Worm (Caenorhabditis elegans): Measurements from ENCODE around the gene F54C9.9.

The F54C9.9 gene

ce11 chrII:8566039-8566438 lies 11.8 kb upstream of the F54C9.9 start, which contains the start of gene stc-1 (continued):
- TF ChIP-seq egl-18 (GFP tag; IDR thresholded peaks at IDR 0.05), result no peak
- TF ChIP-seq madf-6 (GFP tag; IDR thresholded peaks at IDR 0.05), result no peak
- no peak for TF ChIP-seq lsy-27 (tag; optimal IDR thresholded peaks at IDR 0.05; ENCODE audit: borderline replicate concordance, insufficient read depth)

DNA sequence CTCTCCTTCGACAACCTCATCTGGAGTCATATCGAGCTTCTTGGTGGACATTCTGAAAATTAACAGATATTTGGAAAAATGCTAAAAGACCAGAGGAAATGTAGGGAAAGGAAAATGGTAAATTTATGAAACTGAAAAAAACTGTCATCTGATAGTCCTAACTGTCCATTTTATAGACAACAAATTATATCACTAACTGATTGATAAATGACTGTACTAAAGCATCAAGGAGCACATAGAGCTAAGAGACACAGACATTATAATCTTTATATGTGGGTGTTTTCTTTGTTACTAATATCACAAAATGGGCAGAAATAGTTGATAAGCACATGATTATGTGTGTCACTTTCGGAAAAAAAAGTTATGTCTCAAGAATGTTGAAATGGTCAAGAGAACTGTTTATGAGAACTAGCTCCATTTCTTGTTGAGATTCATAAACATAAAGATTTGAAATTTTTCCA lies 11.0 kb upstream of the F54C9.9 start, which contains the start of gene F54C9.3:
TSS of gene F54C9.3 (minus strand) at position 51 of the 461 bp plus-strand sequence.
- TF ChIP-seq sea-2 (GFP tag; IDR thresholded peaks at IDR 0.05) (no peak), madf-10 (tag; optimal IDR thresholded peaks at IDR 0.05) (peak; percentile 12), mcd-1 (GFP tag; IDR thresholded peaks at IDR 0.05) (0 out of 2 replicates have a peak, but pooled peaks have one; percentile 19), dox-1 (GFP tag; IDR thresholded peaks at IDR 0.05) (0 out of 2 replicates have a peak, but pooled peaks have one; percentile 32), B0261.1 (tag; optimal IDR thresholded peaks at IDR 0.05) (no peak), lin-35 (GFP tag; optimal IDR thresholded peaks at IDR 0.05) (no peak), ztf-28 (GFP tag; IDR thresholded peaks at IDR 0.05) (no peak), ztf-3 (GFP tag; optimal IDR thresholded peaks at IDR 0.05) (no peak), attf-5 (GFP tag; optimal IDR thresholded peaks at IDR 0.05) (peak; percentile 57), rpc-1 (optimal IDR thresholded peaks at IDR 0.05) (no peak), rpc-1 (tag; optimal IDR thresholded peaks at IDR 0.05) (no peak), rec-8 (tag; optimal IDR thresholded peaks at IDR 0.05) (no peak), chd-7 (tag; optimal IDR thresholded peaks at IDR 0.05) (no peak), egl-18 (GFP tag; IDR thresholded peaks at IDR 0.05) (no peak), Y56A3A.18 (GFP tag; IDR thresholded peaks at IDR 0.05) (no peak), T07F8.4 (tag; optimal IDR thresholded peaks at IDR 0.05) (no peak), B0035.1 (tag; optimal IDR thresholded peaks at IDR 0.05) (no peak), dpff-1 (tag; optimal IDR thresholded peaks at IDR 0.05) (no peak), ceh-91 (GFP tag; IDR thresholded peaks at IDR 0.05) (no peak), cebp-1 (GFP tag; IDR thresholded peaks at IDR 0.05) (no peak; the same call in 1 of the 2 replicates), cebp-1 (tag; optimal IDR thresholded peaks at IDR 0.05) (peak; percentile 47), F37B4.10 (GFP tag; IDR thresholded peaks at IDR 0.05) (no peak), F22D6.2 (tag; optimal IDR thresholded peaks at IDR 0.05) (no peak), hmg-1.2 (GFP tag; IDR thresholded peaks at IDR 0.05) (peak; percentile 44; the same call in 1 of the 2 replicates), pha-4 (tag; optimal IDR thresholded peaks at IDR 0.05) (no peak), let-607 (tag; optimal IDR thresholded peaks at IDR 0.05) (peak in 1 of 2 experiments; percentile 74), Y53F4B.3 (GFP tag; IDR thresholded peaks at IDR 0.05) (no peak), die-1 (tag; optimal IDR thresholded peaks at IDR 0.05) (no peak), zfh-2 (GFP tag; conservative IDR thresholded peaks at IDR 0.05) (no peak), nhr-179 (tag; optimal IDR thresholded peaks at IDR 0.05) (no peak), F33H1.4 (GFP tag; IDR thresholded peaks at IDR 0.05) (no peak), ceh-40 (GFP tag; IDR thresholded peaks at IDR 0.05) (no peak), ama-1 (optimal IDR thresholded peaks at IDR 0.05) (no peak), ama-1 (GFP tag; optimal IDR thresholded peaks at IDR 0.05) (no peak), unc-62 (GFP tag; optimal IDR thresholded peaks at IDR 0.05) (peak; percentile 66), nfya-1 (tag; optimal IDR thresholded peaks at IDR 0.05; ENCODE audit: borderline replicate concordance, insufficient read depth) (no peak), bed-2 (GFP tag; IDR thresholded peaks at IDR 0.05) (no peak), athp-1 (tag; optimal IDR thresholded peaks at IDR 0.05) (no peak), snpc-1.1 (tag; optimal IDR thresholded peaks at IDR 0.05; ENCODE audit: insufficient read depth) (no peak), D2030.7 (GFP tag; IDR thresholded peaks at IDR 0.05) (no peak), ztf-22 (GFP tag; optimal IDR thresholded peaks at IDR 0.05) (no peak), let-526 (GFP tag; IDR thresholded peaks at IDR 0.05) (no peak; the same call in 1 of the 2 replicates), nfya-2 (GFP tag; IDR thresholded peaks at IDR 0.05) (no peak), nhr-27 (tag; optimal IDR thresholded peaks at IDR 0.05) (no peak), madf-3 (GFP tag; IDR thresholded peaks at IDR 0.05) (no peak)
